Fruit fly (Drosophila melanogaster) whole organism, embryonic: ENCODE measurements around the gene Set2.

Experiments
- E2f2 ChIP-seq: fragments of 200-800 bp; sonication (Bioruptor generic); IDR thresholded peaks from 2 replicates; pipeline ENCODE4 v1.3.6; 2022; ENCODE audit warnings: missing biosample characterization, missing genetic modification characterization
- dan ChIP-seq: fragments of 200-800 bp; sonication (Bioruptor generic); IDR thresholded peaks from 2 replicates; pipeline ENCODE4 v1.3.6; 2022; ENCODE audit warnings: missing biosample characterization, missing genetic modification characterization
- sisA ChIP-seq: fragments of 200-800 bp; sonication (Bioruptor generic); IDR thresholded peaks from 2 replicates; pipeline ENCODE4 v1.3.6; 2022; ENCODE audit warnings: missing biosample characterization, missing genetic modification characterization

dm6 chrX:13401245-13401644 is 11.8 kb upstream of the Set2 start:
- no peak for TF ChIP-seq dan (GFP tag; lab: Robert Waterston, UW)
- no peak for TF ChIP-seq sisA (GFP tag; lab: Robert Waterston, UW)
- TF ChIP-seq E2f2 (GFP tag; lab: Robert Waterston, UW) = no peak
